Worm (Caenorhabditis elegans) whole organism, young adult: ENCODE results near the gene C27C12.3.

Source experiments
- F22D6.2 ChIP-seq: sonication (generic microtip); optimal IDR thresholded peaks from 2 replicates; lab custom pipeline; 2016; ENCODE audit warnings: mild to moderate bottlenecking, missing genetic modification characterization, missing compliant biosample characterization
- F23B12.7 ChIP-seq: sonication (generic microtip); optimal IDR thresholded peaks from 2 replicates; lab custom pipeline; 2017; ENCODE audit warnings: missing genetic modification characterization, mild to moderate bottlenecking, missing compliant biosample characterization, antibody characterized with exemption, moderate library complexity; ENCODE audit not compliant: insufficient read depth
- F37B4.10 ChIP-seq: fragments of 200-800 bp; sonication (Bioruptor generic); IDR thresholded peaks from 2 replicates; pipeline ENCODE4 v1.3.6; 2022; ENCODE audit warnings: missing genetic modification characterization, missing compliant biosample characterization
- F52B5.7 ChIP-seq: sonication (generic microtip); optimal IDR thresholded peaks from 2 replicates; lab custom pipeline; 2016; ENCODE audit warnings: mild to moderate bottlenecking, missing genetic modification characterization, missing compliant biosample characterization
- F55B11.4 ChIP-seq: sonication (generic microtip); optimal IDR thresholded peaks from 2 replicates; lab custom pipeline; 2016; ENCODE audit warnings: missing compliant biosample characterization, missing genetic modification characterization, borderline replicate concordance; ENCODE audit not compliant: insufficient read depth
- K12H6.12 ChIP-seq: fragments of 200-800 bp; sonication (Bioruptor generic); optimal IDR thresholded peaks from 2 replicates; lab custom pipeline; 2018; ENCODE audit warnings: mild to moderate bottlenecking, missing genetic modification characterization, missing compliant biosample characterization
- Y53G8AR.9 ChIP-seq: fragments of 200-800 bp; sonication (Bioruptor generic); conservative IDR thresholded peaks from 2 replicates; pipeline ENCODE4 v1.3.6; 2022; ENCODE audit warnings: missing genetic modification reagents, missing genetic modification characterization, missing compliant biosample characterization
- akir-1 ChIP-seq: fragments of 200-800 bp; sonication (Bioruptor generic); optimal IDR thresholded peaks from 2 replicates; lab custom pipeline; 2018; ENCODE audit warnings: mild to moderate bottlenecking, missing genetic modification characterization, moderate library complexity, missing compliant biosample characterization
- aptf-2 ChIP-seq: fragments of 200-800 bp; sonication (Bioruptor generic); conservative IDR thresholded peaks from 2 replicates; pipeline ENCODE4 v1.3.6; 2022; ENCODE audit warnings: missing genetic modification reagents, missing genetic modification characterization, missing compliant biosample characterization
- attf-3 ChIP-seq: fragments of 200-800 bp; sonication (Bioruptor generic); conservative IDR thresholded peaks from 2 replicates; pipeline ENCODE4 v1.3.6; 2022; ENCODE audit warnings: missing genetic modification reagents, missing genetic modification characterization, missing compliant biosample characterization
- attf-5 ChIP-seq: fragments of 200-800 bp; sonication (Bioruptor generic); optimal IDR thresholded peaks from 2 replicates; lab custom pipeline; 2018; ENCODE audit warnings: mild to moderate bottlenecking, missing genetic modification characterization, missing compliant biosample characterization
- ccch-3 ChIP-seq: fragments of 200-800 bp; sonication (Bioruptor generic); optimal IDR thresholded peaks from 2 replicates; lab custom pipeline; 2018; ENCODE audit warnings: mild to moderate bottlenecking, missing genetic modification characterization, missing compliant biosample characterization
- cebp-1 ChIP-seq, 2 experiments: fragments of 200-800 bp in 1 of 2; sonication (Bioruptor generic) in 1 of 2; sonication (generic microtip) in 1 of 2; IDR thresholded peaks in 1 of 2; optimal IDR thresholded peaks in 1 of 2; 2 replicates each; pipeline versions ENCODE4 v1.3.6 to Lab custom; 2017 to 2022; ENCODE audit warnings: missing compliant biosample characterization in 2 of 2, missing genetic modification characterization in 2 of 2, mild to moderate bottlenecking in 1 of 2, missing genetic modification reagents in 1 of 2, moderate library complexity in 1 of 2
- ceh-79 ChIP-seq: sonication (generic microtip); optimal IDR thresholded peaks from 2 replicates; lab custom pipeline; 2017; ENCODE audit warnings: mild to moderate bottlenecking, missing genetic modification characterization, missing compliant biosample characterization
- chd-7 ChIP-seq: sonication (generic microtip); optimal IDR thresholded peaks from 2 replicates; lab custom pipeline; 2016; ENCODE audit warnings: mild to moderate bottlenecking, missing genetic modification characterization, moderate library complexity, missing compliant biosample characterization
- die-1 ChIP-seq: sonication (generic microtip); optimal IDR thresholded peaks from 2 replicates; lab custom pipeline; 2016; ENCODE audit warnings: missing genotype, mild to moderate bottlenecking, missing genetic modification characterization, missing compliant biosample characterization
- efl-1 ChIP-seq: fragments of 150-350 bp; optimal IDR thresholded peaks from 2 replicates; lab custom pipeline; 2014; ENCODE audit warnings: missing biosample characterization, missing genetic modification reagents, missing genetic modification characterization
- ets-4 ChIP-seq: fragments of 200-800 bp; sonication (Bioruptor generic); optimal IDR thresholded peaks from 2 replicates; lab custom pipeline; 2018; ENCODE audit warnings: mild to moderate bottlenecking, missing genetic modification characterization, missing compliant biosample characterization
- gei-17 ChIP-seq: fragments of 200-800 bp; sonication (Bioruptor generic); optimal IDR thresholded peaks from 2 replicates; lab custom pipeline; 2018; ENCODE audit warnings: mild to moderate bottlenecking, missing genetic modification characterization, missing compliant biosample characterization
- him-1 ChIP-seq: sonication (generic microtip); optimal IDR thresholded peaks from 2 replicates; lab custom pipeline; 2016; ENCODE audit warnings: missing genotype, missing genetic modification reagents, missing genetic modification characterization, missing compliant biosample characterization
- hlh-26 ChIP-seq: fragments of 200-800 bp; sonication (Bioruptor generic); conservative IDR thresholded peaks from 2 replicates; pipeline ENCODE4 v1.3.6; 2022; ENCODE audit warnings: missing genetic modification reagents, missing genetic modification characterization, missing compliant biosample characterization
- hrde-1 ChIP-seq: sonication (generic microtip); optimal IDR thresholded peaks from 2 replicates; lab custom pipeline; 2016; ENCODE audit warnings: missing genetic modification characterization, mild to moderate bottlenecking, missing compliant biosample characterization, moderate library complexity, missing genotype, missing genetic modification reagents, borderline replicate concordance
- hsf-1 ChIP-seq: fragments of 200-800 bp; sonication (Bioruptor generic); IDR thresholded peaks from 2 replicates; pipeline ENCODE4 v1.3.6; 2022; ENCODE audit warnings: missing genetic modification reagents, missing genetic modification characterization, missing compliant biosample characterization
- lag-1 ChIP-seq: fragments of 200-800 bp; sonication (Bioruptor generic); IDR thresholded peaks from 2 replicates; pipeline ENCODE4 v1.3.6; 2022; ENCODE audit warnings: missing genetic modification reagents, missing genetic modification characterization, missing compliant biosample characterization
- let-526 ChIP-seq: fragments of 200-800 bp; sonication (Bioruptor generic); IDR thresholded peaks from 2 replicates; pipeline ENCODE4 v1.3.6; 2022; ENCODE audit warnings: missing genetic modification reagents, missing genetic modification characterization, missing compliant biosample characterization
- let-607 ChIP-seq, 2 experiments: fragments of 200-800 bp in 1 of 2; sonication (Bioruptor generic) in 1 of 2; sonication (generic microtip) in 1 of 2; optimal IDR thresholded peaks; 2 replicates each; lab custom pipeline; 2016 to 2018; ENCODE audit warnings: mild to moderate bottlenecking in 2 of 2, missing compliant biosample characterization in 2 of 2, missing genetic modification characterization in 2 of 2, moderate library complexity in 2 of 2, missing genotype in 1 of 2
- lin-26 ChIP-seq: fragments of 200-800 bp; sonication (Bioruptor generic); IDR thresholded peaks from 2 replicates; pipeline ENCODE4 v1.3.6; 2022; ENCODE audit warnings: missing genetic modification reagents, missing genetic modification characterization, missing compliant biosample characterization
- lin-40 ChIP-seq: sonication (generic microtip); optimal IDR thresholded peaks from 2 replicates; lab custom pipeline; 2016; ENCODE audit warnings: missing genetic modification characterization, mild to moderate bottlenecking, missing compliant biosample characterization, missing genotype, missing genetic modification reagents
- lir-1 ChIP-seq: fragments of 200-800 bp; sonication (Bioruptor generic); conservative IDR thresholded peaks from 2 replicates; pipeline ENCODE4 v1.3.6; 2022; ENCODE audit warnings: missing genetic modification reagents, missing genetic modification characterization, missing compliant biosample characterization
- lsl-1 ChIP-seq: fragments of 200-800 bp; sonication (Bioruptor generic); optimal IDR thresholded peaks from 2 replicates; lab custom pipeline; 2018; ENCODE audit warnings: mild to moderate bottlenecking, missing genetic modification characterization, moderate library complexity, missing compliant biosample characterization
- madf-3 ChIP-seq: fragments of 200-800 bp; sonication (Bioruptor generic); IDR thresholded peaks from 2 replicates; pipeline ENCODE4 v1.3.6; 2022; ENCODE audit warnings: missing genetic modification reagents, missing genetic modification characterization, missing compliant biosample characterization
- mcd-1 ChIP-seq: fragments of 200-800 bp; sonication (Bioruptor generic); IDR thresholded peaks from 2 replicates; pipeline ENCODE4 v1.3.6; 2022; ENCODE audit warnings: missing genetic modification reagents, missing genetic modification characterization, missing compliant biosample characterization
- nfya-1 ChIP-seq: sonication (generic microtip); optimal IDR thresholded peaks from 2 replicates; lab custom pipeline; 2017; ENCODE audit warnings: antibody characterized with exemption, missing compliant biosample characterization, missing genetic modification characterization, borderline replicate concordance; ENCODE audit not compliant: insufficient read depth
- nfya-2 ChIP-seq: fragments of 200-800 bp; sonication (Bioruptor generic); IDR thresholded peaks from 2 replicates; pipeline ENCODE4 v1.3.6; 2022; ENCODE audit warnings: missing genetic modification reagents, missing genetic modification characterization, missing compliant biosample characterization
- nhr-80 ChIP-seq: sonication (generic microtip); optimal IDR thresholded peaks from 2 replicates; lab custom pipeline; 2016; ENCODE audit warnings: missing genetic modification characterization, missing compliant biosample characterization
- nhr-90 ChIP-seq: sonication (generic microtip); optimal IDR thresholded peaks from 2 replicates; lab custom pipeline; 2016; ENCODE audit warnings: missing genotype, mild to moderate bottlenecking, missing genetic modification characterization, missing compliant biosample characterization
- rec-8 ChIP-seq, 2 experiments: sonication (generic microtip); optimal IDR thresholded peaks; 2 replicates each; lab custom pipeline; 2016; ENCODE audit warnings: mild to moderate bottlenecking in 2 of 2, missing genetic modification characterization in 2 of 2, missing genetic modification reagents in 2 of 2, missing genotype in 2 of 2, missing biosample characterization in 1 of 2, missing compliant biosample characterization in 1 of 2, moderate library complexity in 1 of 2
- snpc-3.4 ChIP-seq: sonication (generic microtip); optimal IDR thresholded peaks from 2 replicates; lab custom pipeline; 2017; ENCODE audit warnings: missing genetic modification characterization, mild to moderate bottlenecking, missing compliant biosample characterization, antibody characterized with exemption, moderate library complexity, missing genotype, missing genetic modification reagents
- tbp1 ChIP-seq: fragments of 200-800 bp; sonication (Bioruptor generic); optimal IDR thresholded peaks from 2 replicates; lab custom pipeline; 2018; ENCODE audit warnings: mild to moderate bottlenecking, missing genetic modification characterization, missing compliant biosample characterization
- tbx-9 ChIP-seq: sonication (generic microtip); optimal IDR thresholded peaks from 2 replicates; lab custom pipeline; 2016; ENCODE audit warnings: borderline replicate concordance, missing genetic modification characterization, inconsistent platforms, missing compliant biosample characterization
- ztf-18 ChIP-seq: sonication (generic microtip); optimal IDR thresholded peaks from 2 replicates; lab custom pipeline; 2016; ENCODE audit warnings: missing genotype, mild to moderate bottlenecking, missing genetic modification characterization, missing compliant biosample characterization
- ztf-26 ChIP-seq: sonication (generic microtip); optimal IDR thresholded peaks from 2 replicates; lab custom pipeline; 2017; ENCODE audit warnings: missing genetic modification characterization, missing compliant biosample characterization
- ztf-6 ChIP-seq: fragments of 200-800 bp; sonication (Bioruptor generic); IDR thresholded peaks from 2 replicates; pipeline ENCODE4 v1.3.6; 2022; ENCODE audit warnings: missing genetic modification reagents, missing genetic modification characterization, missing compliant biosample characterization

The C27C12.3 gene

DNA sequence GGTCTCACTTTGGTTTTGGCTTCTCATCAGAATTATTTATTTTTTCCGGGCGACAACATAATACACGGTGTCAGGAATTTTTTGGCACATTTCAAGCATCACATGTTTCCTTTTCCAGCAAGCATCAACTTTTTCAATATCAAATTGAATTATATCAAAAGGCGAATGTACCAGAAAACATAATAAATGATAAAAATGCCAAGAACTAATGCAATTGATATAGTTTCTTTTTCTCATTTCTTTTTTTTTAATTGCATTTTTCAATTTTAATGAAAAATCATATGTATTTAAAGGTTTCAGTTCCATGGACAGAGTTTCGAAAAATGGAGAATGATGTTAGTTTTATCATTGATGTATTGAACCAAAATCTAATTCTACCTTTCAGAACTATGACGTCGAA is 34.1 kb downstream of the C27C12.3 start, which contains the start of gene dpf-2:
Gene dpf-2, plus strand, starts transcription at position 301 of the 400 bp plus-strand sequence.
- TF ChIP-seq cebp-1 (GFP tag; IDR thresholded peaks at IDR 0.05; lab: Robert Waterston, UW) = no peak
- no peak for TF ChIP-seq cebp-1 (tag; optimal IDR thresholded peaks at IDR 0.05; lab: Kevin White, UChicago)
- TF ChIP-seq F23B12.7 = no peak
- no peak for TF ChIP-seq snpc-3.4 (tag; lab: Kevin White, UChicago)

- TF ChIP-seq rec-8 (tag; optimal IDR thresholded peaks at IDR 0.05; lab: Kevin White, UChicago) = no peak
- no peak for TF ChIP-seq nfya-2 (GFP tag; lab: Robert Waterston, UW)
- TF ChIP-seq chd-7 (tag; lab: Kevin White, UChicago) = no peak
- no peak for TF ChIP-seq let-526
- no peak for TF ChIP-seq attf-5 (GFP tag; lab: Kevin White, UChicago)
- no peak for TF ChIP-seq F22D6.2 (tag; lab: Kevin White, UChicago)
- TF ChIP-seq tbx-9 (tag; lab: Kevin White, UChicago) = no peak
- no peak for TF ChIP-seq F37B4.10 (GFP tag; lab: Robert Waterston, UW)
- TF ChIP-seq aptf-2 (GFP tag; lab: Robert Waterston, UW) = no peak
- no peak for TF ChIP-seq madf-3 (GFP tag; lab: Robert Waterston, UW)
Measured at ce11 chrX:14828766-14829165, 36.9 kb downstream of the C27C12.3 start.

DNA sequence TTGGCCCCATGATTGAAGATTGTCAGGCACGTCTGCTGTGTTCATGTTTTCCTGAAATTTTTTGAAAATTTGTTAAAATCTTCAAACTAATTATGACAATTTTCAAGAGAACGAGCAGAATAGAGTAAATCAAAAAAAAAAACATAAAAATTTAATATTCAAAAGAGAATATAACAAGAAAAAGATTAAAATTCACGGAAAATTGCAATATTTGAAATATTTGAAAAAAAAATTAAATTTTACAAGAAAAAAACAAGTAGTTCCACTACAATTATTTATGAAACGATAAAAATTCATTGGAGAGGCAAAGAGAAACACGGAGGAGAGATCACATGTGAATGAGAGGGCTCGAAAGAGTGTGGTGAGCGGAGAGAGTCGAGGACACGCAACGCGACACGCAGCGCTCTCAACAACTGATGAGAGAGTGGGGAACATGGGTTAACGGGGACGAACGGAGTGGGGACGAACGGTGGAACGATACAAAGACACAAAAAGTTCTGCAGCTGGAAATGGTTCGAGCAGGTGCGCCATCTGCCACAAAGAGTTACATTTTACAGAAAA is 41.1 kb downstream of the C27C12.3 start, which contains the start of gene mbk-1:
Gene mbk-1, minus strand, starts transcription at position 51 of the 561 bp plus-strand sequence.
- TF ChIP-seq lag-1 (GFP tag; lab: Robert Waterston, UW) (no peak), ztf-26 (tag; lab: Kevin White, UChicago) (peak; percentile 6), F55B11.4 (tag; lab: Kevin White, UChicago) (no peak), ceh-79 (tag; lab: Kevin White, UChicago) (no peak), hsf-1 (GFP tag; lab: Robert Waterston, UW) (no peak), tbp1 (GFP tag; lab: Kevin White, UChicago) (no peak), ets-4 (GFP tag; lab: Kevin White, UChicago) (no peak), snpc-3.4 (tag; lab: Kevin White, UChicago) (no peak), gei-17 (GFP tag; lab: Kevin White, UChicago) (peak; percentile 16), mcd-1 (GFP tag; lab: Robert Waterston, UW) (peak; percentile 35; the same call in 1 of the 2 replicates), hlh-26 (no peak), K12H6.12 (tag; lab: Kevin White, UChicago) (peak; percentile 29), efl-1 (GFP tag; lab: Kevin White, UChicago) (no peak), ccch-3 (GFP tag; lab: Kevin White, UChicago) (no peak), ztf-18 (peak; percentile 1), attf-3 (no peak), nhr-90 (no peak), lin-26 (GFP tag; lab: Robert Waterston, UW) (peak; percentile 57; the same call in 1 of the 2 replicates), let-607 (tag; optimal IDR thresholded peaks at IDR 0.05; lab: Kevin White, UChicago) (peak in 1 of 2 experiments; percentile 49), ztf-6 (GFP tag; lab: Robert Waterston, UW) (no peak), akir-1 (GFP tag; lab: Kevin White, UChicago) (no peak), nhr-80 (tag; lab: Kevin White, UChicago) (peak; percentile 81), lsl-1 (no peak), nfya-1 (tag; lab: Kevin White, UChicago) (no peak), die-1 (peak; percentile 4), hrde-1 (tag; lab: Kevin White, UChicago) (no peak), chd-7 (tag; lab: Kevin White, UChicago) (no peak), him-1 (tag; lab: Kevin White, UChicago) (no peak), lir-1 (GFP tag; lab: Robert Waterston, UW) (0 out of 2 replicates have a peak, but pooled peaks have one; percentile 54), lin-40 (peak; percentile 60), F52B5.7 (tag; lab: Kevin White, UChicago) (no peak), madf-3 (GFP tag; lab: Robert Waterston, UW) (peak; percentile 87), Y53G8AR.9 (GFP tag; lab: Robert Waterston, UW) (no peak)
